Fruit fly (Drosophila melanogaster) Kc167 (cell line): ENCODE data around the gene CG5386.

ENCODE experiments used
- Myc ChIP-seq: fragments of >200 bp; optimal IDR thresholded peaks from 2 replicates; lab custom pipeline; 2017; ENCODE audit warnings: missing external identifiers
- psq ChIP-seq: fragments of >200 bp; optimal IDR thresholded peaks from 2 replicates; lab custom pipeline; 2017; ENCODE audit warnings: missing external identifiers

DNA sequence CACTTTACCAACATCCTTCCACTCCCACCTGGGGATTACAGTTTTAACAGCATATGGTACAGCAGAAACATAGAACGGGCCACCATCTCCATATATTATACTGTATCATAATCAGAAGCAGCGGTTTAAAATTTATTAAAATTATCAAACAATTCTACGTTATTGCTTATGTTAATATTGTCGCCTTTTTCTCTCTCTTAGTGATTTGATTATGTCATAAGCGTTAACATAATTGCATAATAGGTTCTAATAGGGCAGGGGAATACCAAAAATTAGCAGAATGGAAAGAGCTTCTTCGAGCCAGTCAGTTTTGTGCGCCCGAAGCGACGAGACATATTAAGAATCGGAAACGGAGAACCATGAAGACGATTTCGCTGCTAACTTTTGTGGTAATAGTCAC lies 10.4 kb downstream of the CG5386 start, which contains the start of gene CG13862:
- no peak for TF ChIP-seq psq (lab: Kevin White, UChicago)
- no peak for TF ChIP-seq Myc (lab: Kevin White, UChicago)
